Worm (Caenorhabditis elegans) whole organism, late embryonic: ENCODE data around the gene F13A2.4.
A peak's percentile ranks its signal among the peaks of the same experiment; 100 is the strongest.

Source experiments
- C08G9.2 ChIP-seq: sonication (generic microtip); optimal IDR thresholded peaks from 2 replicates; lab custom pipeline; 2016; ENCODE audit warnings: mild to moderate bottlenecking, missing genetic modification characterization, moderate library complexity, missing compliant biosample characterization
- C38D4.7 ChIP-seq: fragments of 200-800 bp; sonication (Bioruptor generic); optimal IDR thresholded peaks from 2 replicates; lab custom pipeline; 2018; ENCODE audit warnings: mild to moderate bottlenecking, missing genetic modification characterization, moderate library complexity, missing compliant biosample characterization
- K02D7.2 ChIP-seq: sonication (generic microtip); optimal IDR thresholded peaks from 2 replicates; lab custom pipeline; 2017; ENCODE audit warnings: mild to moderate bottlenecking, missing genetic modification characterization, missing compliant biosample characterization
- Y22D7AL.16 ChIP-seq: sonication (generic microtip); optimal IDR thresholded peaks from 2 replicates; lab custom pipeline; 2016; ENCODE audit warnings: missing genetic modification characterization, missing compliant biosample characterization
- ceh-14 ChIP-seq: sonication (generic microtip); optimal IDR thresholded peaks from 2 replicates; lab custom pipeline; 2016; ENCODE audit warnings: missing genotype, missing genetic modification characterization, missing compliant biosample characterization
- ceh-18 ChIP-seq: sonication (generic microtip); optimal IDR thresholded peaks from 2 replicates; lab custom pipeline; 2016; ENCODE audit warnings: missing genetic modification characterization, missing compliant biosample characterization
- ceh-19 ChIP-seq: fragments of 200-800 bp; sonication (Bioruptor generic); optimal IDR thresholded peaks from 2 replicates; lab custom pipeline; 2018; ENCODE audit warnings: mild to moderate bottlenecking, missing genetic modification characterization, missing compliant biosample characterization
- ceh-22 ChIP-seq: sonication (generic microtip); optimal IDR thresholded peaks from 2 replicates; lab custom pipeline; 2017; ENCODE audit warnings: missing biosample characterization, missing genetic modification characterization
- ceh-24 ChIP-seq: sonication (generic microtip); optimal IDR thresholded peaks from 2 replicates; lab custom pipeline; 2016; ENCODE audit warnings: mild to moderate bottlenecking, missing genetic modification characterization, missing compliant biosample characterization
- ceh-30 ChIP-seq: fragments of 150-350 bp; optimal IDR thresholded peaks from 2 replicates; lab custom pipeline; 2014; ENCODE audit warnings: missing biosample characterization, missing genetic modification characterization
- ceh-31 ChIP-seq: sonication (generic microtip); optimal IDR thresholded peaks from 2 replicates; lab custom pipeline; 2016; ENCODE audit warnings: missing genetic modification characterization, missing compliant biosample characterization
- che-1 ChIP-seq: sonication (generic microtip); optimal IDR thresholded peaks from 2 replicates; lab custom pipeline; 2016; ENCODE audit warnings: mild to moderate bottlenecking, missing genetic modification characterization, missing compliant biosample characterization
- dmd-4 ChIP-seq: sonication (generic microtip); optimal IDR thresholded peaks from 2 replicates; lab custom pipeline; 2016; ENCODE audit warnings: borderline replicate concordance, missing genetic modification characterization, missing compliant biosample characterization
- elt-2 ChIP-seq: sonication (generic microtip); optimal IDR thresholded peaks from 2 replicates; lab custom pipeline; 2016; ENCODE audit warnings: missing genetic modification reagents, missing genetic modification characterization, missing compliant biosample characterization
- elt-4 ChIP-seq: sonication (generic microtip); optimal IDR thresholded peaks from 2 replicates; lab custom pipeline; 2016; ENCODE audit warnings: missing genetic modification characterization, missing compliant biosample characterization
- fax-1 ChIP-seq: sonication (generic microtip); optimal IDR thresholded peaks from 2 replicates; lab custom pipeline; 2016; ENCODE audit warnings: missing genotype, missing genetic modification characterization, missing compliant biosample characterization
- fkh-10 ChIP-seq: fragments of 150-350 bp; optimal IDR thresholded peaks from 2 replicates; lab custom pipeline; 2014; ENCODE audit warnings: missing biosample characterization, missing genetic modification reagents, missing genetic modification characterization
- fkh-6 ChIP-seq: sonication (generic microtip); optimal IDR thresholded peaks from 2 replicates; lab custom pipeline; 2016; ENCODE audit warnings: missing genetic modification characterization, missing compliant biosample characterization
- gmeb-2 ChIP-seq: sonication (generic microtip); optimal IDR thresholded peaks from 2 replicates; lab custom pipeline; 2016; ENCODE audit warnings: missing genetic modification characterization, inconsistent platforms, missing compliant biosample characterization
- hlh-8 ChIP-seq: sonication (generic microtip); optimal IDR thresholded peaks from 2 replicates; lab custom pipeline; 2016; ENCODE audit warnings: missing genotype, missing genetic modification characterization, missing compliant biosample characterization
- lim-6 ChIP-seq: sonication (generic microtip); optimal IDR thresholded peaks from 2 replicates; lab custom pipeline; 2016; ENCODE audit warnings: missing genetic modification characterization, missing compliant biosample characterization
- lin-11 ChIP-seq: fragments of 200-800 bp; sonication (Bioruptor generic); optimal IDR thresholded peaks from 2 replicates; lab custom pipeline; 2018; ENCODE audit warnings: mild to moderate bottlenecking, missing genetic modification characterization, missing compliant biosample characterization
- madf-2 ChIP-seq: sonication (generic microtip); optimal IDR thresholded peaks from 2 replicates; lab custom pipeline; 2017; ENCODE audit warnings: missing genetic modification characterization, missing compliant biosample characterization
- nfya-1 ChIP-seq: sonication (generic microtip); optimal IDR thresholded peaks from 2 replicates; lab custom pipeline; 2017; ENCODE audit warnings: missing genetic modification characterization, mild to moderate bottlenecking, missing compliant biosample characterization, antibody characterized with exemption, moderate library complexity
- nhr-11 ChIP-seq: fragments of 150-350 bp; optimal IDR thresholded peaks from 2 replicates; lab custom pipeline; 2014; ENCODE audit warnings: missing biosample characterization, missing genetic modification characterization
- npax-4 ChIP-seq: sonication (generic microtip); optimal IDR thresholded peaks from 2 replicates; lab custom pipeline; 2016; ENCODE audit warnings: missing genetic modification characterization, missing compliant biosample characterization
- pax-1 ChIP-seq: fragments of 150-350 bp; optimal IDR thresholded peaks from 2 replicates; lab custom pipeline; 2014; ENCODE audit warnings: missing biosample characterization, missing genetic modification characterization
- pha-2 ChIP-seq: sonication (generic microtip); optimal IDR thresholded peaks from 2 replicates; lab custom pipeline; 2017; ENCODE audit warnings: mild to moderate bottlenecking, missing genetic modification characterization, missing compliant biosample characterization
- rnt-1 ChIP-seq: sonication (generic microtip); optimal IDR thresholded peaks from 2 replicates; lab custom pipeline; 2016; ENCODE audit warnings: missing genetic modification characterization, missing compliant biosample characterization
- sdc-2 ChIP-seq: sonication (generic microtip); optimal IDR thresholded peaks from 2 replicates; lab custom pipeline; 2016; ENCODE audit warnings: missing genotype, missing genetic modification characterization, missing compliant biosample characterization
- sox-4 ChIP-seq: sonication (generic microtip); optimal IDR thresholded peaks from 2 replicates; lab custom pipeline; 2017; ENCODE audit warnings: mild to moderate bottlenecking, missing genetic modification characterization, inconsistent platforms, missing compliant biosample characterization
- syd-9 ChIP-seq: sonication (generic microtip); optimal IDR thresholded peaks from 2 replicates; lab custom pipeline; 2016; ENCODE audit warnings: mild to moderate bottlenecking, missing genetic modification characterization, moderate library complexity, missing compliant biosample characterization
- tbx-2 ChIP-seq: sonication (generic microtip); optimal IDR thresholded peaks from 2 replicates; lab custom pipeline; 2016; ENCODE audit warnings: missing genetic modification characterization, missing compliant biosample characterization
- tbx-7 ChIP-seq: sonication (generic microtip); optimal IDR thresholded peaks from 2 replicates; lab custom pipeline; 2016; ENCODE audit warnings: missing genotype, missing genetic modification characterization, missing compliant biosample characterization
- ttx-3 ChIP-seq: sonication (generic microtip); optimal IDR thresholded peaks from 2 replicates; lab custom pipeline; 2016; ENCODE audit warnings: missing genetic modification reagents, missing genetic modification characterization, missing compliant biosample characterization
- unc-3 ChIP-seq, 2 experiments: fragments of 200-800 bp in 1 of 2; sonication (Bioruptor generic) in 1 of 2; sonication (generic microtip) in 1 of 2; conservative IDR thresholded peaks in 1 of 2; optimal IDR thresholded peaks in 1 of 2; 2 replicates each; pipeline versions ENCODE4 v1.3.6 to Lab custom; 2016 to 2022; ENCODE audit warnings: missing compliant biosample characterization in 2 of 2, missing genetic modification characterization in 2 of 2, missing genetic modification reagents in 1 of 2
- unc-42 ChIP-seq: sonication (generic microtip); optimal IDR thresholded peaks from 2 replicates; lab custom pipeline; 2016; ENCODE audit warnings: missing genotype, missing genetic modification characterization, missing compliant biosample characterization
- unc-55 ChIP-seq: sonication (generic microtip); optimal IDR thresholded peaks from 2 replicates; lab custom pipeline; 2017; ENCODE audit warnings: missing biosample characterization, missing genetic modification reagents, missing genetic modification characterization
- zip-5 ChIP-seq: sonication (generic microtip); optimal IDR thresholded peaks from 2 replicates; lab custom pipeline; 2016; ENCODE audit warnings: missing genetic modification characterization, missing compliant biosample characterization
- ztf-16 ChIP-seq: sonication (generic microtip); optimal IDR thresholded peaks from 2 replicates; lab custom pipeline; 2017; ENCODE audit warnings: missing genetic modification characterization, missing compliant biosample characterization

Gene F13A2.4

DNA sequence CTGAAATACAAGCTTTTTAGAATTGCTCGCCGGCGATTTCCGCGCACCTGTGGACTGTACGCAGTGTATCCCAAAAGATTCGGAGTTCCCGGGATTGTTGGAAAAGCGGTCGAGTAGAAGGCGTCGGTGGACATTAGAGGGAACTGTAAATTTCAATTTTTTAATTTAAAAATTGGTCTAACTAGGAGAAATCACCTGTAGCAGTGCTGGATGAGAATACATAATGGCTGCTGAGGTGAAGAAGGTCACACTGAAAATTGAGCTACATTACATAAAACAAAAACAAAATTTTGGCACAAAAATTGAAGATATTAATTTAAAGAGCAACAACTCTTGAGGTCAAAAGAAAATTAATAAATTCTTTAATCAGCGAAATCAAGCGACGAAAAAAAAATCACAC is 25.4 kb downstream of the F13A2.4 start, which contains the start of gene neg-1:
neg-1 (minus strand) TSS at position 250 of the 400 bp plus-strand sequence.
- no peak for TF ChIP-seq tbx-7
- no peak for TF ChIP-seq ttx-3
- TF ChIP-seq lin-11, result no peak
- no peak for TF ChIP-seq ceh-31
- no peak for TF ChIP-seq ceh-18
- no peak for TF ChIP-seq Y22D7AL.16 (tag; lab: Kevin White, UChicago)
- no peak for TF ChIP-seq madf-2 (tag; lab: Kevin White, UChicago)
- TF ChIP-seq hlh-8 (tag; lab: Kevin White, UChicago), result no peak
- no peak for TF ChIP-seq ceh-22 (tag; lab: Kevin White, UChicago)
- no peak for TF ChIP-seq fkh-6 (tag; lab: Kevin White, UChicago)
- TF ChIP-seq fkh-10 (GFP tag; lab: Kevin White, UChicago), result no peak
- TF ChIP-seq sox-4, result no peak

- TF ChIP-seq rnt-1 (tag; lab: Kevin White, UChicago), result no peak
- TF ChIP-seq dmd-4 (tag; lab: Kevin White, UChicago), result no peak
- TF ChIP-seq ceh-19, result no peak
- no peak for TF ChIP-seq npax-4
- no peak for TF ChIP-seq zip-5 (tag; lab: Kevin White, UChicago)
- no peak for TF ChIP-seq gmeb-2 (tag; lab: Kevin White, UChicago)
- no peak for TF ChIP-seq pha-2 (tag; lab: Kevin White, UChicago)
- TF ChIP-seq fkh-6 (tag; lab: Kevin White, UChicago), result no peak
- no peak for TF ChIP-seq C38D4.7 (GFP tag; lab: Kevin White, UChicago)
- no peak for TF ChIP-seq ceh-30 (tag; lab: Kevin White, UChicago)
- no peak for TF ChIP-seq elt-4 (tag; lab: Kevin White, UChicago)
- no peak for TF ChIP-seq hlh-8 (tag; lab: Kevin White, UChicago)
- no peak for TF ChIP-seq unc-55 (GFP tag; lab: Kevin White, UChicago)
Measured at ce11 chrV:4373656-4374055, 26.4 kb downstream of the F13A2.4 start.

ce11 chrV:4372986-4373385 is 27.0 kb downstream of the F13A2.4 start:
- TF ChIP-seq C08G9.2 (tag; lab: Kevin White, UChicago) (peak; percentile 49), lin-11 (no peak), sdc-2 (tag; lab: Kevin White, UChicago) (no peak), tbx-2 (tag; lab: Kevin White, UChicago) (no peak), fkh-6 (tag; lab: Kevin White, UChicago) (peak; percentile 6), K02D7.2 (no peak), lim-6 (tag; lab: Kevin White, UChicago) (no peak)

ce11 chrV:4371309-4371933 is 28.6 kb downstream of the F13A2.4 start, which contains the start of the genes gmpr-1 and fipp-1:
gmpr-1 (minus strand) TSS chrV:4371383.
fipp-1 (plus strand) TSS chrV:4371807.
- TF ChIP-seq C08G9.2 (tag; lab: Kevin White, UChicago) (no peak), unc-3 (GFP tag; conservative IDR thresholded peaks at IDR 0.05; lab: Robert Waterston, UW) (no peak), unc-3 (tag; optimal IDR thresholded peaks at IDR 0.05; lab: Kevin White, UChicago) (no peak), ceh-19 (no peak), unc-42 (tag; lab: Kevin White, UChicago) (peak; percentile 43), ceh-14 (tag; lab: Kevin White, UChicago) (peak; percentile 22), K02D7.2 (no peak), elt-2 (peak; percentile 32), fkh-6 (tag; lab: Kevin White, UChicago) (no peak), fax-1 (tag; lab: Kevin White, UChicago) (no peak), che-1 (tag; lab: Kevin White, UChicago) (no peak), ceh-24 (tag; lab: Kevin White, UChicago) (no peak), pax-1 (tag; lab: Kevin White, UChicago) (no peak), ceh-31 (peak; percentile 12), syd-9 (tag; lab: Kevin White, UChicago) (no peak), nfya-1 (tag; lab: Kevin White, UChicago) (peak; percentile 29), nhr-11 (no peak), ztf-16 (no peak)
